Fruit fly (Drosophila melanogaster) whole organism, embryonic: ENCODE results near the gene Bgb.

Source experiments
- Adf1 ChIP-seq: fragments of 200-800 bp; sonication (Bioruptor generic); IDR thresholded peaks from 2 replicates; pipeline ENCODE4 v1.3.6; 2022; ENCODE audit warnings: missing biosample characterization, missing genetic modification characterization
- Atf-2 ChIP-seq: fragments of 200-800 bp; sonication (Bioruptor generic); optimal IDR thresholded peaks from 2 replicates; lab custom pipeline; 2016; ENCODE audit warnings: missing biosample characterization, missing genetic modification characterization
- BtbVII ChIP-seq: fragments of 200-800 bp; sonication (Bioruptor generic); optimal IDR thresholded peaks from 3 replicates; lab custom pipeline; 2017; ENCODE audit warnings: missing biosample characterization, mild to moderate bottlenecking, missing genetic modification characterization
- CG10147 ChIP-seq: fragments of 200-800 bp; sonication (Bioruptor generic); optimal IDR thresholded peaks from 2 replicates; lab custom pipeline; 2019; ENCODE audit warnings: missing biosample characterization, mild to moderate bottlenecking, missing genetic modification characterization, moderate library complexity
- CG12769 ChIP-seq: fragments of 200-800 bp; sonication (Bioruptor generic); optimal IDR thresholded peaks from 2 replicates; lab custom pipeline; 2019; ENCODE audit warnings: missing biosample characterization, mild to moderate bottlenecking, missing genetic modification characterization, moderate library complexity
- CG14710 ChIP-seq: fragments of 200-800 bp; sonication (Bioruptor generic); optimal IDR thresholded peaks from 3 replicates; lab custom pipeline; 2019; ENCODE audit warnings: missing biosample characterization, mild to moderate bottlenecking, missing genetic modification characterization, moderate library complexity
- CG15011 ChIP-seq: fragments of 200-800 bp; sonication (Bioruptor generic); optimal IDR thresholded peaks from 3 replicates; lab custom pipeline; 2018; ENCODE audit warnings: missing biosample characterization, mild to moderate bottlenecking, missing genetic modification characterization
- CG17568 ChIP-seq: fragments of 200-800 bp; sonication (Bioruptor generic); optimal IDR thresholded peaks from 2 replicates; lab custom pipeline; 2018; ENCODE audit warnings: missing biosample characterization, mild to moderate bottlenecking, missing genetic modification characterization, moderate library complexity
- CG18599 ChIP-seq: fragments of 200-800 bp; sonication (Bioruptor generic); optimal IDR thresholded peaks from 3 replicates; lab custom pipeline; 2017; ENCODE audit warnings: missing biosample characterization, missing genetic modification characterization, mild to moderate bottlenecking, moderate library complexity, missing genetic modification reagents
- CG32767 ChIP-seq: fragments of 200-800 bp; sonication (Bioruptor generic); IDR thresholded peaks from 2 replicates; pipeline ENCODE4 v1.3.6; 2022; ENCODE audit warnings: missing biosample characterization, missing genetic modification characterization
- CG33213 ChIP-seq: fragments of 200-800 bp; sonication (Bioruptor generic); optimal IDR thresholded peaks from 3 replicates; lab custom pipeline; 2016; ENCODE audit warnings: missing biosample characterization, missing genetic modification characterization
- CG3407 ChIP-seq: fragments of 200-800 bp; sonication (Bioruptor generic); optimal IDR thresholded peaks from 2 replicates; lab custom pipeline; 2018; ENCODE audit warnings: missing biosample characterization, mild to moderate bottlenecking, missing genetic modification characterization
- CG3838 ChIP-seq: fragments of 200-800 bp; sonication (Bioruptor generic); optimal IDR thresholded peaks from 3 replicates; lab custom pipeline; 2016; ENCODE audit warnings: missing biosample characterization, missing genetic modification characterization
- CG4282 ChIP-seq: fragments of 200-800 bp; sonication (Bioruptor generic); optimal IDR thresholded peaks from 2 replicates; lab custom pipeline; 2016; ENCODE audit warnings: missing biosample characterization, missing genetic modification characterization
- CG4404 ChIP-seq: fragments of 200-800 bp; sonication (Bioruptor generic); IDR thresholded peaks from 2 replicates; pipeline ENCODE4 v1.3.6; 2022; ENCODE audit warnings: missing biosample characterization, missing genetic modification characterization
- CG7839 ChIP-seq: fragments of 200-800 bp; sonication (Bioruptor generic); optimal IDR thresholded peaks from 3 replicates; lab custom pipeline; 2018; ENCODE audit warnings: missing biosample characterization, mild to moderate bottlenecking, missing genetic modification characterization, moderate library complexity
- CG8924 ChIP-seq: fragments of 200-800 bp; optimal IDR thresholded peaks from 3 replicates; lab custom pipeline; 2019; ENCODE audit warnings: missing biosample characterization, mild to moderate bottlenecking, missing genetic modification characterization, moderate library complexity
- Deaf1 ChIP-seq: fragments of 200-800 bp; optimal IDR thresholded peaks from 3 replicates; lab custom pipeline; 2019; ENCODE audit warnings: missing biosample characterization, mild to moderate bottlenecking, missing genetic modification characterization, moderate library complexity
- E2f1 ChIP-seq: fragments of 200-800 bp; sonication (Bioruptor generic); IDR thresholded peaks from 2 replicates; pipeline ENCODE4 v1.3.6; 2022; ENCODE audit warnings: missing biosample characterization, missing genetic modification characterization
- Elba2 ChIP-seq: fragments of 200-800 bp; sonication (Bioruptor generic); optimal IDR thresholded peaks from 3 replicates; lab custom pipeline; 2016; ENCODE audit warnings: missing biosample characterization, missing genetic modification characterization
- GATAe ChIP-seq: fragments of 200-800 bp; sonication (Bioruptor generic); conservative IDR thresholded peaks from 2 replicates; pipeline ENCODE4 v1.3.6; 2022; ENCODE audit warnings: missing biosample characterization, missing genetic modification characterization
- Gsc ChIP-seq: fragments of 200-800 bp; sonication (Bioruptor generic); IDR thresholded peaks from 2 replicates; pipeline ENCODE4 v1.3.6; 2022; ENCODE audit warnings: missing biosample characterization, missing genetic modification characterization
- Lpt ChIP-seq: fragments of >200 bp; optimal IDR thresholded peaks from 2 replicates; lab custom pipeline; 2018; ENCODE audit warnings: missing biosample characterization, missing genetic modification characterization
- NK7.1 ChIP-seq: fragments of 200-800 bp; sonication (Bioruptor generic); optimal IDR thresholded peaks from 3 replicates; lab custom pipeline; 2016; ENCODE audit warnings: missing biosample characterization, missing genetic modification characterization
- Nf-YB ChIP-seq: fragments of 200-800 bp; sonication (Bioruptor generic); optimal IDR thresholded peaks from 3 replicates; lab custom pipeline; 2019; ENCODE audit warnings: missing biosample characterization, mild to moderate bottlenecking, missing genetic modification characterization, moderate library complexity
- Six4 ChIP-seq: fragments of 200-800 bp; sonication (Bioruptor generic); optimal IDR thresholded peaks from 2 replicates; lab custom pipeline; 2016; ENCODE audit warnings: missing biosample characterization, missing genetic modification characterization
- Stat92E ChIP-seq, 3 experiments: fragments of >200 bp in 2 of 3; fragments of 200-800 bp in 1 of 3; sonication (Bioruptor generic) in 1 of 3; optimal IDR thresholded peaks; 2 replicates each; lab custom pipeline; 2017 to 2019; ENCODE audit warnings: missing biosample characterization in 3 of 3, missing genetic modification characterization in 3 of 3, mild to moderate bottlenecking in 1 of 3, moderate library complexity in 1 of 3
- ab ChIP-seq: fragments of 200-800 bp; sonication (Bioruptor generic); optimal IDR thresholded peaks from 2 replicates; lab custom pipeline; 2016; ENCODE audit warnings: missing biosample characterization, missing genetic modification characterization
- abd-A ChIP-seq: fragments of 200-800 bp; sonication (Bioruptor generic); optimal IDR thresholded peaks from 3 replicates; lab custom pipeline; 2019; ENCODE audit warnings: missing biosample characterization, mild to moderate bottlenecking, missing genetic modification characterization, moderate library complexity
- cas ChIP-seq: fragments of 200-800 bp; sonication (Bioruptor generic); IDR thresholded peaks from 2 replicates; pipeline ENCODE4 v1.3.6; 2022; ENCODE audit warnings: missing biosample characterization, missing genetic modification characterization
- caup ChIP-seq: fragments of 200-800 bp; sonication (Bioruptor generic); optimal IDR thresholded peaks from 3 replicates; lab custom pipeline; 2017; ENCODE audit warnings: missing biosample characterization, mild to moderate bottlenecking, missing genetic modification characterization, moderate library complexity; ENCODE audit not compliant: severe bottlenecking
- corto ChIP-seq: fragments of 200-800 bp; sonication (Bioruptor generic); optimal IDR thresholded peaks from 2 replicates; lab custom pipeline; 2016; ENCODE audit warnings: missing biosample characterization, mild to moderate bottlenecking, missing genetic modification characterization, moderate library complexity
- croc ChIP-seq: fragments of 200-800 bp; sonication (Bioruptor generic); conservative IDR thresholded peaks from 3 replicates; pipeline ENCODE4 v1.3.6; 2022; ENCODE audit warnings: missing biosample characterization, missing genetic modification characterization
- cwo ChIP-seq: fragments of 200-800 bp; sonication (Bioruptor generic); optimal IDR thresholded peaks from 3 replicates; lab custom pipeline; 2017; ENCODE audit warnings: missing biosample characterization, missing genetic modification characterization, mild to moderate bottlenecking, moderate library complexity, missing genetic modification reagents
- fd96Cb ChIP-seq: fragments of 200-800 bp; sonication (Bioruptor generic); optimal IDR thresholded peaks from 2 replicates; lab custom pipeline; 2018; ENCODE audit warnings: missing biosample characterization, mild to moderate bottlenecking, missing genetic modification characterization, moderate library complexity
- grau ChIP-seq: fragments of 200-800 bp; optimal IDR thresholded peaks from 3 replicates; lab custom pipeline; 2019; ENCODE audit warnings: missing biosample characterization, mild to moderate bottlenecking, missing genetic modification characterization, moderate library complexity
- grn ChIP-seq: fragments of 200-800 bp; sonication (Bioruptor generic); optimal IDR thresholded peaks from 3 replicates; lab custom pipeline; 2017; ENCODE audit warnings: missing biosample characterization, missing genetic modification characterization
- ham ChIP-seq: fragments of 200-800 bp; sonication (Bioruptor generic); IDR thresholded peaks from 2 replicates; pipeline ENCODE4 v1.3.6; 2022; ENCODE audit warnings: missing biosample characterization, missing genetic modification characterization
- hbn ChIP-seq: fragments of 200-800 bp; sonication (Bioruptor generic); IDR thresholded peaks from 2 replicates; pipeline ENCODE4 v1.3.6; 2022; ENCODE audit warnings: missing biosample characterization, missing genetic modification characterization; ENCODE audit not compliant: partially characterized antibody
- jigr1 ChIP-seq: fragments of 200-800 bp; sonication (Bioruptor generic); IDR thresholded peaks from 3 replicates; pipeline ENCODE4 v1.3.6; 2022; ENCODE audit warnings: missing biosample characterization, missing genetic modification characterization
- kni ChIP-seq: fragments of 200-800 bp; sonication (Bioruptor generic); optimal IDR thresholded peaks from 3 replicates; lab custom pipeline; 2017; ENCODE audit warnings: mild to moderate bottlenecking, missing biosample characterization, missing genetic modification reagents, missing genetic modification characterization
- mld ChIP-seq: fragments of 200-800 bp; sonication (Bioruptor generic); IDR thresholded peaks from 3 replicates; pipeline ENCODE4 v1.3.6; 2022; ENCODE audit warnings: missing biosample characterization, missing genetic modification characterization; ENCODE audit not compliant: partially characterized antibody
- oc ChIP-seq: fragments of 200-800 bp; sonication (Bioruptor generic); optimal IDR thresholded peaks from 2 replicates; lab custom pipeline; 2018; ENCODE audit warnings: missing biosample characterization, mild to moderate bottlenecking, missing genetic modification characterization, moderate library complexity
- onecut ChIP-seq: fragments of 200-800 bp; sonication (Bioruptor generic); IDR thresholded peaks from 2 replicates; pipeline ENCODE4 v1.3.6; 2022; ENCODE audit warnings: missing biosample characterization, missing genetic modification characterization
- pita ChIP-seq: fragments of 200-800 bp; sonication (Bioruptor generic); optimal IDR thresholded peaks from 2 replicates; lab custom pipeline; 2017; ENCODE audit warnings: missing biosample characterization, mild to moderate bottlenecking, missing genetic modification characterization
- sd ChIP-seq: fragments of 200-800 bp; sonication (Bioruptor generic); optimal IDR thresholded peaks from 3 replicates; lab custom pipeline; 2018; ENCODE audit warnings: missing biosample characterization, mild to moderate bottlenecking, missing genetic modification characterization, moderate library complexity
- slou ChIP-seq: fragments of 200-800 bp; sonication (Bioruptor generic); optimal IDR thresholded peaks from 3 replicates; lab custom pipeline; 2016; ENCODE audit warnings: missing biosample characterization, missing genetic modification characterization
- stwl ChIP-seq: fragments of 200-800 bp; sonication (Bioruptor generic); optimal IDR thresholded peaks from 3 replicates; lab custom pipeline; 2018; ENCODE audit warnings: missing biosample characterization, mild to moderate bottlenecking, missing genetic modification characterization, moderate library complexity
- vnd ChIP-seq: fragments of 200-800 bp; sonication (Bioruptor generic); IDR thresholded peaks from 3 replicates; pipeline ENCODE4 v1.3.6; 2022; ENCODE audit warnings: missing biosample characterization, missing genetic modification characterization; ENCODE audit not compliant: partially characterized antibody
- vvl ChIP-seq: fragments of 200-800 bp; sonication (Bioruptor generic); IDR thresholded peaks from 2 replicates; pipeline ENCODE4 v1.3.6; 2022; ENCODE audit warnings: missing biosample characterization, missing genetic modification characterization

Bgb gene

DNA sequence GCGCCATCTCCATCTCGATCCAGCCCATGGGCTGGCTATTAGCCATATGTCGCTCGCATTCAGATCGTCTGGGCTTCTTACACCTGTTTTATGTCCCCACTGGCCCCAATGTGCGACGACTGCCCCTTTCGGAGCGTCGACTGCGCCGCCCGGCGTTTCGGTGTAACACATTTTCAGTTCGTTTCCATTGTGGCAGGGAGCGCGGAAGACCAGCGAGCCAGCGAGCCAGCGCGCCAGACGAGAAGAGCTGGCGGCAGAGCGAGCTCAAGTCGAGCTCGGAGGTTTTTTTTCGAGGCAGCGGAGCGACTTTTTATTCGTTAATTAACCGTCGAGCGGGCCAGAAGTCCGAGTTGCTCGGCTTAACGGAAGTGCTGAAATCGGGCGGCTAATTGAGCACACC is 34.9 kb downstream of the Bgb start, which contains the start of gene CG7991 (continued):
- TF ChIP-seq Deaf1 (tag; lab: Kevin White, UChicago) (peak; percentile 52), CG3407 (GFP tag; lab: Kevin White, UChicago) (no peak), Elba2 (no peak), Six4 (no peak), vnd (GFP tag; lab: Robert Waterston, UW) (no peak), CG14710 (tag; lab: Kevin White, UChicago) (no peak), Atf-2 (GFP tag; lab: Kevin White, UChicago) (no peak), Adf1 (GFP tag; lab: Robert Waterston, UW) (peak; percentile 73), E2f1 (GFP tag; lab: Robert Waterston, UW) (no peak), CG4282 (no peak), CG3838 (no peak), caup (GFP tag; lab: Kevin White, UChicago) (no peak), CG17568 (GFP tag; lab: Kevin White, UChicago) (no peak), CG32767 (GFP tag; lab: Robert Waterston, UW) (no peak), CG7839 (tag; lab: Kevin White, UChicago) (no peak), CG8924 (tag; lab: Kevin White, UChicago) (no peak), corto (no peak), ham (GFP tag; lab: Robert Waterston, UW) (no peak)

dm6 chr3L:1675242-1675641 is 35.7 kb downstream of the Bgb start:
- TF ChIP-seq hbn (GFP tag; lab: Robert Waterston, UW) (no peak), BtbVII (GFP tag; lab: Kevin White, UChicago) (no peak), sd (tag; lab: Kevin White, UChicago) (peak; percentile 65), mld (no peak), vvl (GFP tag; lab: Robert Waterston, UW) (peak; percentile 76), Lpt (GFP tag; lab: Kevin White, UChicago) (no peak), CG12769 (tag; lab: Kevin White, UChicago) (peak; percentile 53), grn (GFP tag; lab: Kevin White, UChicago) (peak; percentile 74), grau (no peak), stwl (tag; lab: Kevin White, UChicago) (no peak), CG10147 (GFP tag; lab: Kevin White, UChicago) (no peak), croc (GFP tag; lab: Robert Waterston, UW) (no peak), abd-A (tag; lab: Kevin White, UChicago) (peak; percentile 78), onecut (GFP tag; lab: Robert Waterston, UW) (peak; percentile 67), cas (no peak), oc (tag; lab: Kevin White, UChicago) (peak; percentile 37)

DNA sequence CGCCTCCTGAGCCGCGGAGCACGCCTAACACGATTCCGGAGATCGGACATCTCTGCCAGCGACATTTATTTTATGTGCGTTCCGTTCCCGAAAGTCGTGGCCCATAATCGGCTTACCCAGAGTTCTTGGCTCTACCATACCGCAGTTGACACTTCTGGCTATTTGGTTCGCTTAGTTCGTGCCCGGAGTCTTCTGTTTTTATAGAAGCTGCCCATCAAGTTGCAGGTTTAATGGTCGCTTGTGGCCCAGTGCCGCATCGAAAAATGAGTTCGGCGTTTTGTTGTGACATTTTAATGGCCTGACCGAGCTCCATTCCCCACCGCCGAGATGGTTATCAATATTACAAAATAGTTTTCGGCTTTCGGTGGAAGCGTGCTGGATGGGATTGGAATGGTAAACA is 36.7 kb downstream of the Bgb start:
- TF ChIP-seq CG15011 (no peak), CG12769 (tag; lab: Kevin White, UChicago) (peak; percentile 10), pita (GFP tag; lab: Kevin White, UChicago) (no peak), GATAe (GFP tag; lab: Robert Waterston, UW) (no peak), kni (GFP tag; lab: Kevin White, UChicago) (peak; percentile 67), NK7.1 (GFP tag; lab: Kevin White, UChicago) (no peak), CG33213 (GFP tag; lab: Kevin White, UChicago) (no peak), Gsc (no peak), CG4404 (GFP tag; lab: Robert Waterston, UW) (no peak), CG18599 (no peak), fd96Cb (tag; lab: Kevin White, UChicago) (no peak), slou (GFP tag; lab: Kevin White, UChicago) (no peak), ab (GFP tag; lab: Kevin White, UChicago) (no peak), jigr1 (GFP tag; lab: Robert Waterston, UW) (no peak), oc (tag; lab: Kevin White, UChicago) (no peak), Nf-YB (GFP tag; lab: Kevin White, UChicago) (no peak), cwo (GFP tag; lab: Kevin White, UChicago) (no peak), Stat92E (GFP tag; optimal IDR thresholded peaks at IDR 0.05; lab: Kevin White, UChicago) (peak in 1 of 3 experiments; percentile 36)
